Worm (Caenorhabditis elegans): ENCODE measurements around the gene F09E10.1.

- TF ChIP-seq lin-35 (GFP tag; optimal IDR thresholded peaks at IDR 0.05) (no peak), tbx-9 (tag; optimal IDR thresholded peaks at IDR 0.05; ENCODE audit: borderline replicate concordance) (no peak), mes-4 (tag; optimal IDR thresholded peaks at IDR 0.05) (no peak), him-1 (tag; optimal IDR thresholded peaks at IDR 0.05) (no peak), atf-7 (tag; optimal IDR thresholded peaks at IDR 0.05) (no peak), die-1 (tag; optimal IDR thresholded peaks at IDR 0.05) (no peak), hlh-26 (GFP tag; conservative IDR thresholded peaks at IDR 0.05) (no peak), cebp-2 (GFP tag; IDR thresholded peaks at IDR 0.05) (no peak), rcor-1 (GFP tag; IDR thresholded peaks at IDR 0.05) (no peak)
These were observed 24.7 kb downstream of the F09E10.1 start for ce11 chrX:1527338-1527737.
